Worm (Caenorhabditis elegans) whole organism, L4 larva: ENCODE measurements around the gene snf-7.

Experiments
- T20F7.1 ChIP-seq: fragments of 200-800 bp; sonication (Bioruptor generic); optimal IDR thresholded peaks from 2 replicates; lab custom pipeline; 2018; ENCODE audit warnings: mild to moderate bottlenecking, missing genetic modification characterization, missing compliant biosample characterization
- ZK337.2 ChIP-seq: fragments of 200-800 bp; sonication (Bioruptor generic); IDR thresholded peaks from 2 replicates; pipeline ENCODE4 v1.3.6; 2022; ENCODE audit warnings: missing genetic modification reagents, missing genetic modification characterization, missing compliant biosample characterization
- aha-1 ChIP-seq: fragments of 150-350 bp; peaks from one replicate; lab custom pipeline; 2014; ENCODE audit warnings: missing biosample characterization, missing genetic modification characterization
- ama-1 ChIP-seq: fragments of 150-350 bp; optimal IDR thresholded peaks from 2 replicates; lab custom pipeline; 2014; ENCODE audit warnings: inconsistent platforms, mixed read lengths
- ceh-44 ChIP-seq: fragments of 200-800 bp; sonication (Bioruptor generic); IDR thresholded peaks from 2 replicates; pipeline ENCODE4 v1.3.6; 2022; ENCODE audit warnings: missing genetic modification reagents, missing genetic modification characterization, missing compliant biosample characterization
- ceh-62 ChIP-seq: sonication (generic microtip); optimal IDR thresholded peaks from 2 replicates; lab custom pipeline; 2017; ENCODE audit warnings: missing biosample characterization, missing genetic modification characterization
- ces-1 ChIP-seq: fragments of 150-350 bp; sonication (generic microtip); optimal IDR thresholded peaks from 4 replicates; lab custom pipeline; 2014; ENCODE audit warnings: missing biosample characterization, missing genetic modification reagents, missing genetic modification characterization
- ctbp-1 ChIP-seq: fragments of 200-800 bp; sonication (Bioruptor generic); IDR thresholded peaks from 2 replicates; pipeline ENCODE4 v1.3.6; 2022; ENCODE audit warnings: missing genetic modification reagents, missing genetic modification characterization, missing compliant biosample characterization
- daf-16 ChIP-seq, 3 experiments: sonication (generic microtip); optimal IDR thresholded peaks; 2 replicates each; lab custom pipeline; 2016 to 2017; ENCODE audit warnings: missing genetic modification characterization in 3 of 3, missing genetic modification reagents in 3 of 3, mild to moderate bottlenecking in 2 of 3, missing compliant biosample characterization in 2 of 3, missing biosample characterization in 1 of 3, moderate library complexity in 1 of 3
- dmd-8 ChIP-seq: fragments of 200-800 bp; sonication (Bioruptor generic); IDR thresholded peaks from 2 replicates; pipeline ENCODE4 v1.3.6; 2022; ENCODE audit warnings: missing genetic modification characterization, missing compliant biosample characterization
- duxl-1 ChIP-seq: sonication (generic microtip); optimal IDR thresholded peaks from 2 replicates; lab custom pipeline; 2016; ENCODE audit warnings: mild to moderate bottlenecking, missing genetic modification characterization, moderate library complexity, missing compliant biosample characterization; ENCODE audit not compliant: poor library complexity
- egl-43 ChIP-seq: fragments of 200-800 bp; sonication (Bioruptor generic); IDR thresholded peaks from 2 replicates; pipeline ENCODE4 v1.3.6; 2022; ENCODE audit warnings: missing genetic modification reagents, missing genetic modification characterization, missing compliant biosample characterization
- fkh-10 ChIP-seq: fragments of 150-350 bp; optimal IDR thresholded peaks from 2 replicates; lab custom pipeline; 2014; ENCODE audit warnings: missing biosample characterization, missing genetic modification reagents, missing genetic modification characterization
- jun-1 ChIP-seq: fragments of 150-350 bp; optimal IDR thresholded peaks from 2 replicates; lab custom pipeline; 2014; ENCODE audit warnings: missing biosample characterization, missing genetic modification reagents, missing genetic modification characterization
- lim-7 ChIP-seq: fragments of 200-800 bp; sonication (Bioruptor generic); IDR thresholded peaks from 2 replicates; pipeline ENCODE4 v1.3.6; 2022; ENCODE audit warnings: missing genetic modification characterization, missing compliant biosample characterization
- lin-39 ChIP-seq: fragments of 150-350 bp; optimal IDR thresholded peaks from 2 replicates; lab custom pipeline; 2014; ENCODE audit warnings: missing biosample characterization, missing genetic modification reagents, missing genetic modification characterization
- nhr-10 ChIP-seq: fragments of 150-350 bp; optimal IDR thresholded peaks from 2 replicates; lab custom pipeline; 2014; ENCODE audit warnings: missing biosample characterization, missing genetic modification characterization
- nhr-102 ChIP-seq: sonication (generic microtip); optimal IDR thresholded peaks from 2 replicates; lab custom pipeline; 2016; ENCODE audit warnings: mild to moderate bottlenecking, missing genetic modification characterization, moderate library complexity, missing compliant biosample characterization
- nhr-11 ChIP-seq: fragments of 150-350 bp; optimal IDR thresholded peaks from 2 replicates; lab custom pipeline; 2014; ENCODE audit warnings: missing biosample characterization, missing genetic modification characterization
- nhr-28 ChIP-seq: fragments of 150-350 bp; optimal IDR thresholded peaks from 2 replicates; lab custom pipeline; 2014; ENCODE audit warnings: missing biosample characterization, missing genetic modification characterization
- nhr-42 ChIP-seq: fragments of 200-800 bp; sonication (Bioruptor generic); IDR thresholded peaks from 2 replicates; pipeline ENCODE4 v1.3.6; 2022; ENCODE audit warnings: missing genetic modification characterization, missing compliant biosample characterization
- nhr-48 ChIP-seq: sonication (generic microtip); optimal IDR thresholded peaks from 2 replicates; lab custom pipeline; 2016; ENCODE audit warnings: mild to moderate bottlenecking, missing genetic modification characterization, missing compliant biosample characterization
- nhr-6 ChIP-seq: fragments of 150-350 bp; optimal IDR thresholded peaks from 2 replicates; lab custom pipeline; 2014; ENCODE audit warnings: missing biosample characterization, missing genetic modification characterization
- pqm-1 ChIP-seq: sonication (generic microtip); optimal IDR thresholded peaks from 2 replicates; lab custom pipeline; 2017; ENCODE audit warnings: missing biosample characterization, missing genetic modification characterization
- rbr-2 ChIP-seq: sonication (generic microtip); optimal IDR thresholded peaks from 2 replicates; lab custom pipeline; 2016; ENCODE audit warnings: missing genotype, missing genetic modification characterization, missing compliant biosample characterization
- set-16 ChIP-seq: fragments of 200-800 bp; sonication (Bioruptor generic); IDR thresholded peaks from 2 replicates; pipeline ENCODE4 v1.3.6; 2022; ENCODE audit warnings: missing genetic modification reagents, missing genetic modification characterization, missing compliant biosample characterization
- snpc-4 ChIP-seq: fragments of 150-350 bp; optimal IDR thresholded peaks from 2 replicates; lab custom pipeline; 2014; ENCODE audit warnings: missing biosample characterization, missing genetic modification characterization
- tag-97 ChIP-seq: fragments of 200-800 bp; sonication (Bioruptor generic); IDR thresholded peaks from 2 replicates; pipeline ENCODE4 v1.3.6; 2022; ENCODE audit warnings: missing genetic modification characterization, missing compliant biosample characterization
- unc-130 ChIP-seq: sonication (generic microtip); optimal IDR thresholded peaks from 2 replicates; lab custom pipeline; 2016; ENCODE audit warnings: missing genetic modification reagents, missing genetic modification characterization, missing compliant biosample characterization
- zfp-3 ChIP-seq: fragments of 200-800 bp; sonication (Bioruptor generic); conservative IDR thresholded peaks from 2 replicates; pipeline ENCODE4 v1.3.6; 2022; ENCODE audit warnings: missing genetic modification reagents, missing genetic modification characterization, missing compliant biosample characterization
- zip-2 ChIP-seq: fragments of 150-350 bp; optimal IDR thresholded peaks from 2 replicates; lab custom pipeline; 2014; ENCODE audit warnings: missing biosample characterization, missing genetic modification characterization
- ztf-7 ChIP-seq: fragments of 150-350 bp; optimal IDR thresholded peaks from 2 replicates; lab custom pipeline; 2014; ENCODE audit warnings: missing biosample characterization, missing genetic modification characterization

Gene snf-7

ce11 chrIII:13015754-13016317, 10.6 kb downstream of the snf-7 start (continued):
- TF ChIP-seq ceh-44 (peak; percentile 58; the same call in 1 of the 2 replicates), unc-130 (GFP tag; lab: Kevin White, UChicago) (peak; percentile 4), rbr-2 (tag; lab: Kevin White, UChicago) (peak; percentile 30), nhr-11 (tag; lab: Kevin White, UChicago) (no peak), snpc-4 (tag; lab: Kevin White, UChicago) (no peak), nhr-10 (tag; lab: Kevin White, UChicago) (no peak)

- TF ChIP-seq nhr-6 (tag; lab: Kevin White, UChicago) (no peak), duxl-1 (no peak), zfp-3 (no peak), ceh-62 (no peak), nhr-102 (tag; lab: Kevin White, UChicago) (no peak), lim-7 (GFP tag; lab: Robert Waterston, UW) (no peak), jun-1 (tag; lab: Kevin White, UChicago) (no peak), ceh-44 (no peak), ctbp-1 (GFP tag; lab: Robert Waterston, UW) (no peak), nhr-48 (tag; lab: Kevin White, UChicago) (no peak), zip-2 (tag; lab: Kevin White, UChicago) (no peak), aha-1 (tag; lab: Kevin White, UChicago) (no peak), ama-1 (lab: Kevin White, UChicago) (no peak), egl-43 (no peak), ces-1 (no peak), pqm-1 (no peak), ZK337.2 (GFP tag; lab: Robert Waterston, UW) (no peak), T20F7.1 (no peak), dmd-8 (no peak)
These were observed 13.4 kb downstream of the snf-7 start, which contains the start of gene col-98 for ce11 chrIII:13018619-13019018. TSS of gene col-98 (plus strand) at chrIII:13019008.

- 0 out of 2 replicates have a peak, but pooled peaks have one; percentile 7 for TF ChIP-seq dmd-8
- TF ChIP-seq tag-97 (GFP tag; lab: Robert Waterston, UW) = no peak
- TF ChIP-seq nhr-102 (tag; lab: Kevin White, UChicago) = no peak
- peak; percentile 97 for TF ChIP-seq set-16 (GFP tag; lab: Robert Waterston, UW)
- no peak for TF ChIP-seq lin-39
These were observed 14.4 kb downstream of the snf-7 start for ce11 chrIII:13019547-13020098.

- TF ChIP-seq nhr-42 (GFP tag; lab: Robert Waterston, UW) = no peak
- peak; percentile 7 for TF ChIP-seq nhr-28 (tag; lab: Kevin White, UChicago)
- TF ChIP-seq daf-16 (GFP tag; optimal IDR thresholded peaks at IDR 0.05; lab: Kevin White, UChicago) = no peak
- TF ChIP-seq daf-16 (tag; optimal IDR thresholded peaks at IDR 0.05; lab: Kevin White, UChicago) = peak; percentile 94
- TF ChIP-seq, all 104 proteins: peak for 2
These were observed 15.5 kb downstream of the snf-7 start, which contains the start of gene cyp-13A11 for ce11 chrIII:13020741-13021140. TSS of gene cyp-13A11 (plus strand) at chrIII:13021006.

ce11 chrIII:13024281-13024680, 19.0 kb downstream of the snf-7 start, which contains the start of gene cyp-13A12:
TSS of gene cyp-13A12 (plus strand) at chrIII:13024547.
- TF ChIP-seq nhr-28 (tag; lab: Kevin White, UChicago) = peak; percentile 46
- no peak for TF ChIP-seq fkh-10 (GFP tag; lab: Kevin White, UChicago)
- no peak for TF ChIP-seq daf-16 (GFP tag; optimal IDR thresholded peaks at IDR 0.05; lab: Kevin White, UChicago)
- TF ChIP-seq daf-16 (tag; optimal IDR thresholded peaks at IDR 0.05; lab: Kevin White, UChicago) = peak; percentile 52
- TF ChIP-seq ztf-7 (tag; lab: Kevin White, UChicago) = no peak
- peak; percentile 95 for TF ChIP-seq nhr-102 (tag; lab: Kevin White, UChicago)
- TF ChIP-seq pqm-1 = peak; percentile 49
- TF ChIP-seq, all 104 proteins: peak for 4
